Fruit fly (Drosophila melanogaster) whole organism, embryonic: ENCODE data around the gene nAChRalpha2.
A peak's percentile ranks its signal among the peaks of the same experiment; 100 is the strongest.

Source experiments
- Antp ChIP-seq: fragments of 200-800 bp; sonication (Bioruptor generic); optimal IDR thresholded peaks from 3 replicates; lab custom pipeline; 2016; ENCODE audit warnings: missing biosample characterization, missing genetic modification characterization
- BEAF-32 ChIP-seq: fragments of 200-800 bp; sonication (Bioruptor generic); optimal IDR thresholded peaks from 3 replicates; lab custom pipeline; 2017; ENCODE audit warnings: missing biosample characterization, missing genetic modification characterization, mild to moderate bottlenecking, moderate library complexity, missing genetic modification reagents
- Bteb2 ChIP-seq: fragments of 200-800 bp; sonication (Bioruptor generic); optimal IDR thresholded peaks from 2 replicates; lab custom pipeline; 2016; ENCODE audit warnings: missing biosample characterization, missing genetic modification characterization
- CG10209 ChIP-seq: fragments of 200-800 bp; sonication (Bioruptor generic); optimal IDR thresholded peaks from 3 replicates; lab custom pipeline; 2017; ENCODE audit warnings: missing biosample characterization, mild to moderate bottlenecking, missing genetic modification characterization, missing genetic modification reagents
- CG10543 ChIP-seq: fragments of 200-800 bp; sonication (Bioruptor generic); optimal IDR thresholded peaks from 3 replicates; lab custom pipeline; 2017; ENCODE audit warnings: missing biosample characterization, mild to moderate bottlenecking, missing genetic modification characterization, moderate library complexity
- CG11085 ChIP-seq: fragments of 200-800 bp; sonication (Bioruptor generic); IDR thresholded peaks from 2 replicates; pipeline ENCODE4 v1.3.6; 2022; ENCODE audit warnings: missing biosample characterization, missing genetic modification characterization
- CG11560 ChIP-seq: fragments of 200-800 bp; sonication (Bioruptor generic); IDR thresholded peaks from 3 replicates; pipeline ENCODE4 v1.3.6; 2022; ENCODE audit warnings: missing biosample characterization, missing genetic modification characterization
- CG11695 ChIP-seq: fragments of 200-800 bp; sonication (Bioruptor generic); IDR thresholded peaks from 3 replicates; pipeline ENCODE4 v1.3.6; 2022; ENCODE audit warnings: missing biosample characterization, missing genetic modification characterization
- CG12299 ChIP-seq: fragments of 200-800 bp; sonication (Bioruptor generic); optimal IDR thresholded peaks from 2 replicates; lab custom pipeline; 2018; ENCODE audit warnings: missing biosample characterization, mild to moderate bottlenecking, missing genetic modification characterization
- CG14441 ChIP-seq: fragments of 200-800 bp; sonication (Bioruptor generic); IDR thresholded peaks from 2 replicates; pipeline ENCODE4 v1.3.6; 2022; ENCODE audit warnings: missing biosample characterization, missing genetic modification characterization
- CG14710 ChIP-seq: fragments of 200-800 bp; sonication (Bioruptor generic); optimal IDR thresholded peaks from 3 replicates; lab custom pipeline; 2019; ENCODE audit warnings: missing biosample characterization, mild to moderate bottlenecking, missing genetic modification characterization, moderate library complexity
- CG15073 ChIP-seq: fragments of 200-800 bp; sonication (Bioruptor generic); optimal IDR thresholded peaks from 2 replicates; lab custom pipeline; 2016; ENCODE audit warnings: missing biosample characterization, missing genetic modification characterization
- CG15514 ChIP-seq: fragments of 200-800 bp; sonication (Bioruptor generic); optimal IDR thresholded peaks from 3 replicates; lab custom pipeline; 2017; ENCODE audit warnings: missing biosample characterization, missing genetic modification characterization, mild to moderate bottlenecking, moderate library complexity, missing genetic modification reagents
- CG1603 ChIP-seq: fragments of 200-800 bp; sonication (Bioruptor generic); optimal IDR thresholded peaks from 2 replicates; lab custom pipeline; 2019; ENCODE audit warnings: missing biosample characterization, mild to moderate bottlenecking, missing genetic modification characterization, moderate library complexity
- CG17328 ChIP-seq: fragments of 200-800 bp; sonication (Bioruptor generic); IDR thresholded peaks from 2 replicates; pipeline ENCODE4 v1.3.6; 2022; ENCODE audit warnings: missing biosample characterization, missing genetic modification characterization
- CG2129 ChIP-seq: fragments of 200-800 bp; sonication (Bioruptor generic); IDR thresholded peaks from 2 replicates; pipeline ENCODE4 v1.3.6; 2022; ENCODE audit warnings: missing biosample characterization, missing genetic modification characterization; ENCODE audit not compliant: partially characterized antibody
- CG32532 ChIP-seq: fragments of 200-800 bp; sonication (Bioruptor generic); IDR thresholded peaks from 2 replicates; pipeline ENCODE4 v1.3.6; 2022; ENCODE audit warnings: missing biosample characterization, missing genetic modification characterization
- CG32772 ChIP-seq: fragments of 200-800 bp; sonication (Bioruptor generic); IDR thresholded peaks from 2 replicates; pipeline ENCODE4 v1.3.6; 2022; ENCODE audit warnings: missing biosample characterization, missing genetic modification characterization
- CG3281 ChIP-seq: fragments of 200-800 bp; sonication (Bioruptor generic); optimal IDR thresholded peaks from 3 replicates; lab custom pipeline; 2017; ENCODE audit warnings: missing biosample characterization, mild to moderate bottlenecking, missing genetic modification characterization
- CG3995 ChIP-seq: fragments of 200-800 bp; sonication (Bioruptor generic); optimal IDR thresholded peaks from 3 replicates; lab custom pipeline; 2016; ENCODE audit warnings: missing biosample characterization, missing genetic modification characterization
- CG4404 ChIP-seq: fragments of 200-800 bp; sonication (Bioruptor generic); IDR thresholded peaks from 2 replicates; pipeline ENCODE4 v1.3.6; 2022; ENCODE audit warnings: missing biosample characterization, missing genetic modification characterization
- CG5953 ChIP-seq: fragments of 200-800 bp; sonication (Bioruptor generic); IDR thresholded peaks from 2 replicates; pipeline ENCODE4 v1.3.6; 2022; ENCODE audit warnings: missing biosample characterization, missing genetic modification characterization
- CG7745 ChIP-seq: fragments of 200-800 bp; sonication (Bioruptor generic); optimal IDR thresholded peaks from 2 replicates; lab custom pipeline; 2018; ENCODE audit warnings: missing biosample characterization, mild to moderate bottlenecking, missing genetic modification characterization, moderate library complexity
- CG9215 ChIP-seq: fragments of 200-800 bp; sonication (Bioruptor generic); IDR thresholded peaks from 2 replicates; pipeline ENCODE4 v1.3.6; 2022; ENCODE audit warnings: missing biosample characterization, missing genetic modification characterization
- CG9817 ChIP-seq: fragments of 200-800 bp; sonication (Bioruptor generic); optimal IDR thresholded peaks from 2 replicates; lab custom pipeline; 2018; ENCODE audit warnings: missing biosample characterization, mild to moderate bottlenecking, missing genetic modification characterization, moderate library complexity
- Ets65A ChIP-seq: fragments of 200-800 bp; sonication (Bioruptor generic); peaks from one replicate; lab custom pipeline; 2016; ENCODE audit warnings: missing biosample characterization, missing genetic modification characterization
- HLH54F ChIP-seq: fragments of 200-800 bp; sonication (Bioruptor generic); optimal IDR thresholded peaks from 3 replicates; lab custom pipeline; 2016; ENCODE audit warnings: missing biosample characterization, missing genetic modification characterization
- MBD-R2 ChIP-seq: fragments of 200-800 bp; sonication (Bioruptor generic); IDR thresholded peaks from 2 replicates; pipeline ENCODE4 v1.3.6; 2022; ENCODE audit warnings: missing biosample characterization, missing genetic modification characterization
- Neu2 ChIP-seq: fragments of 200-800 bp; sonication (Bioruptor generic); optimal IDR thresholded peaks from 3 replicates; lab custom pipeline; 2016; ENCODE audit warnings: missing biosample characterization, missing genetic modification characterization, borderline replicate concordance
- Pdp1 ChIP-seq, 2 experiments: fragments of 200-800 bp; sonication (Bioruptor generic); optimal IDR thresholded peaks; 3 replicates each; lab custom pipeline; 2016; ENCODE audit warnings: missing biosample characterization in 2 of 2, missing genetic modification characterization in 2 of 2, mild to moderate bottlenecking in 1 of 2, moderate library complexity in 1 of 2
- amos ChIP-seq: fragments of 200-800 bp; sonication (Bioruptor generic); IDR thresholded peaks from 2 replicates; pipeline ENCODE4 v1.3.6; 2022; ENCODE audit warnings: missing biosample characterization, missing genetic modification characterization; ENCODE audit not compliant: partially characterized antibody
- ase ChIP-seq: fragments of 200-800 bp; sonication (Bioruptor generic); IDR thresholded peaks from 3 replicates; pipeline ENCODE4 v1.3.6; 2022; ENCODE audit warnings: missing biosample characterization, missing genetic modification characterization
- ash1 ChIP-seq: fragments of 200-800 bp; sonication (Bioruptor generic); optimal IDR thresholded peaks from 2 replicates; lab custom pipeline; 2018; ENCODE audit warnings: missing biosample characterization, mild to moderate bottlenecking, missing genetic modification characterization
- chm ChIP-seq: fragments of 200-800 bp; sonication (Bioruptor generic); IDR thresholded peaks from 2 replicates; pipeline ENCODE4 v1.3.6; 2022; ENCODE audit warnings: missing biosample characterization, missing genetic modification characterization
- chn ChIP-seq: fragments of 200-800 bp; sonication (Bioruptor generic); optimal IDR thresholded peaks from 2 replicates; lab custom pipeline; 2016; ENCODE audit warnings: missing biosample characterization, missing genetic modification characterization
- danr ChIP-seq: fragments of 200-800 bp; sonication (Bioruptor generic); IDR thresholded peaks from 2 replicates; pipeline ENCODE4 v1.3.6; 2022; ENCODE audit warnings: missing biosample characterization, missing genetic modification characterization
- dm ChIP-seq: fragments of 200-800 bp; sonication (Bioruptor generic); optimal IDR thresholded peaks from 3 replicates; lab custom pipeline; 2016; ENCODE audit warnings: missing biosample characterization, missing genetic modification characterization
- dmrt11E ChIP-seq: fragments of 200-800 bp; sonication (Bioruptor generic); optimal IDR thresholded peaks from 3 replicates; lab custom pipeline; 2018; ENCODE audit warnings: missing biosample characterization, mild to moderate bottlenecking, missing genetic modification characterization, moderate library complexity
- dmrt99B ChIP-seq: fragments of 200-800 bp; sonication (Bioruptor generic); optimal IDR thresholded peaks from 2 replicates; lab custom pipeline; 2018; ENCODE audit warnings: missing biosample characterization, mild to moderate bottlenecking, missing genetic modification characterization, moderate library complexity
- ewg ChIP-seq: fragments of 200-800 bp; sonication (Bioruptor generic); optimal IDR thresholded peaks from 3 replicates; lab custom pipeline; 2017; ENCODE audit warnings: mild to moderate bottlenecking, missing biosample characterization, missing genetic modification reagents, missing genetic modification characterization
- fd102C ChIP-seq: fragments of 200-800 bp; sonication (Bioruptor generic); optimal IDR thresholded peaks from 2 replicates; lab custom pipeline; 2018; ENCODE audit warnings: missing biosample characterization, mild to moderate bottlenecking, missing genetic modification characterization, moderate library complexity
- ftz-f1 ChIP-seq: fragments of 200-800 bp; sonication (Bioruptor generic); optimal IDR thresholded peaks from 2 replicates; lab custom pipeline; 2016; ENCODE audit warnings: missing biosample characterization, missing genetic modification characterization
- gem ChIP-seq: fragments of 200-800 bp; sonication (Bioruptor generic); optimal IDR thresholded peaks from 2 replicates; lab custom pipeline; 2019; ENCODE audit warnings: missing biosample characterization, mild to moderate bottlenecking, missing genetic modification characterization, moderate library complexity
- ham ChIP-seq: fragments of 200-800 bp; sonication (Bioruptor generic); IDR thresholded peaks from 2 replicates; pipeline ENCODE4 v1.3.6; 2022; ENCODE audit warnings: missing biosample characterization, missing genetic modification characterization
- inv ChIP-seq: fragments of 200-800 bp; sonication (Bioruptor generic); IDR thresholded peaks from 2 replicates; pipeline ENCODE4 v1.3.6; 2022; ENCODE audit warnings: missing biosample characterization, missing genetic modification characterization; ENCODE audit not compliant: partially characterized antibody
- jigr1 ChIP-seq: fragments of 200-800 bp; sonication (Bioruptor generic); IDR thresholded peaks from 3 replicates; pipeline ENCODE4 v1.3.6; 2022; ENCODE audit warnings: missing biosample characterization, missing genetic modification characterization
- pnt ChIP-seq: fragments of 200-800 bp; sonication (Bioruptor generic); optimal IDR thresholded peaks from 3 replicates; lab custom pipeline; 2016; ENCODE audit warnings: missing biosample characterization, missing genetic modification characterization
- repo ChIP-seq: fragments of 200-800 bp; sonication (Bioruptor generic); optimal IDR thresholded peaks from 2 replicates; lab custom pipeline; 2016; ENCODE audit warnings: missing biosample characterization, missing genetic modification characterization
- sima ChIP-seq: fragments of 200-800 bp; sonication (Bioruptor generic); optimal IDR thresholded peaks from 2 replicates; lab custom pipeline; 2016; ENCODE audit warnings: missing biosample characterization, missing genetic modification characterization
- ttk ChIP-seq: fragments of 200-800 bp; sonication (Bioruptor generic); IDR thresholded peaks from 2 replicates; pipeline ENCODE4 v2.1.2; 2022; ENCODE audit warnings: missing biosample characterization, missing genetic modification characterization
- zf30C ChIP-seq: fragments of 200-800 bp; sonication (Bioruptor generic); optimal IDR thresholded peaks from 3 replicates; lab custom pipeline; 2018; ENCODE audit warnings: missing biosample characterization, mild to moderate bottlenecking, missing genetic modification characterization
- zfh1 ChIP-seq: fragments of 200-800 bp; sonication (Bioruptor generic); IDR thresholded peaks from 3 replicates; pipeline ENCODE4 v1.3.6; 2022; ENCODE audit warnings: missing biosample characterization, missing genetic modification characterization

nAChRalpha2 gene

DNA sequence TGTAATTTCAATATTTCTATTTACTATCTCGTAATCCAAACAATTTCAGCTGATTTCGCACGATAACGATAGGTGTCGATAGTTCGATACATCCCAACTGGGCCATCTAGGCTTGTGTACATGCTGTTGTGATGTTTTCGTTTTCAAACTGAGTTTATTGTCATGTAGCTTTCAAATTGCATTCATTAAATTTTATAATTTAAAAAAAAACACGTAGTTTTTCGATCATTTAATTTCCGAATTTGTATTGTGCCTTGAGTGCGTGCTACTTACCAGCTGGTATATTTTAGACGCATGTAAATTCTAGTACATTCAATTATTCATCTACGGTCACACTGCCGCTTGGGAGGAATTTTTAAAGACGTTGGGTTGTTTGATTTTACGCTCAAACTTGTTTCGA lies 45.1 kb downstream of the nAChRalpha2 start, which contains the start of the genes CG13623 and ana1 (continued):
- TF ChIP-seq CG14441 (GFP tag; lab: Robert Waterston, UW) = no peak
- TF ChIP-seq CG11560 (tag; lab: Robert Waterston, UW) = no peak
- no peak for TF ChIP-seq dmrt11E (tag; lab: Kevin White, UChicago)
- TF ChIP-seq zf30C (GFP tag; lab: Kevin White, UChicago) = no peak
- TF ChIP-seq fd102C (GFP tag; lab: Kevin White, UChicago) = no peak
- peak; percentile 21; the same call in 1 of the 2 replicates for TF ChIP-seq CG2129 (GFP tag; lab: Robert Waterston, UW)
- TF ChIP-seq CG32532 (GFP tag; lab: Robert Waterston, UW) = no peak
- TF ChIP-seq Ets65A (GFP tag; lab: Kevin White, UChicago) = no peak
- TF ChIP-seq CG15514 = peak; percentile 45
- no peak for TF ChIP-seq jigr1
- no peak for TF ChIP-seq CG3281 (GFP tag; lab: Kevin White, UChicago)
- no peak for TF ChIP-seq CG4404 (GFP tag; lab: Robert Waterston, UW)
- TF ChIP-seq HLH54F = no peak
- TF ChIP-seq Bteb2 (GFP tag; lab: Kevin White, UChicago) = no peak
- no peak for TF ChIP-seq sima (GFP tag; lab: Kevin White, UChicago)
- TF ChIP-seq MBD-R2 (GFP tag; lab: Robert Waterston, UW) = peak; percentile 76
- no peak for TF ChIP-seq ash1 (GFP tag; lab: Kevin White, UChicago)
- peak; percentile 72 for TF ChIP-seq BEAF-32 (GFP tag; lab: Kevin White, UChicago)
- no peak for TF ChIP-seq ase (GFP tag; lab: Robert Waterston, UW)
- TF ChIP-seq Neu2 = no peak
- no peak for TF ChIP-seq gem (tag; lab: Kevin White, UChicago)
- TF ChIP-seq danr (GFP tag; lab: Robert Waterston, UW) = no peak
- no peak for TF ChIP-seq zfh1 (GFP tag; lab: Robert Waterston, UW)
- no peak for TF ChIP-seq CG9215 (GFP tag; lab: Robert Waterston, UW)
- TF ChIP-seq amos (GFP tag; lab: Robert Waterston, UW) = peak; percentile 41; the same call in 1 of the 2 replicates
- peak; percentile 71 for TF ChIP-seq CG14710 (tag; lab: Kevin White, UChicago)
- no peak for TF ChIP-seq Antp
- TF ChIP-seq CG10209 (GFP tag; lab: Kevin White, UChicago) = no peak
- TF ChIP-seq CG12299 (tag; lab: Kevin White, UChicago) = no peak
- TF ChIP-seq CG11085 = no peak
- TF ChIP-seq chm (GFP tag; lab: Robert Waterston, UW) = no peak
- TF ChIP-seq Pdp1 (GFP tag; optimal IDR thresholded peaks at IDR 0.05; lab: Kevin White, UChicago) = no peak
- TF ChIP-seq CG5953 (GFP tag; lab: Robert Waterston, UW) = no peak
- TF ChIP-seq inv = peak; percentile 47
- TF ChIP-seq CG15073 (GFP tag; lab: Kevin White, UChicago) = no peak
- TF ChIP-seq CG17328 (GFP tag; lab: Robert Waterston, UW) = no peak
- no peak for TF ChIP-seq ham (GFP tag; lab: Robert Waterston, UW)
- TF ChIP-seq repo (GFP tag; lab: Kevin White, UChicago) = no peak
- TF ChIP-seq ttk (GFP tag; lab: Robert Waterston, UW) = no peak
- TF ChIP-seq chn (GFP tag; lab: Kevin White, UChicago) = no peak
- TF ChIP-seq CG3995 (GFP tag; lab: Kevin White, UChicago) = no peak
- no peak for TF ChIP-seq ewg (GFP tag; lab: Kevin White, UChicago)
- no peak for TF ChIP-seq CG9817 (tag; lab: Kevin White, UChicago)
- TF ChIP-seq pnt = no peak
- no peak for TF ChIP-seq CG7745
- no peak for TF ChIP-seq CG32772 (GFP tag; lab: Robert Waterston, UW)
- no peak for TF ChIP-seq ftz-f1 (GFP tag; lab: Kevin White, UChicago)
- no peak for TF ChIP-seq dm (GFP tag; lab: Kevin White, UChicago)
- TF ChIP-seq CG1603 (tag; lab: Kevin White, UChicago) = no peak
- TF ChIP-seq dmrt99B (tag; lab: Kevin White, UChicago) = no peak
- no peak for TF ChIP-seq CG11695 (GFP tag; lab: Robert Waterston, UW)
- no peak for TF ChIP-seq CG10543 (GFP tag; lab: Kevin White, UChicago)
